Worm (Caenorhabditis elegans) whole organism, L3 larva: ENCODE data around the gene efa-6.

Experiments
- aly-2 ChIP-seq: fragments of 150-350 bp; optimal IDR thresholded peaks from 2 replicates; lab custom pipeline; 2014; ENCODE audit warnings: missing biosample characterization, missing genetic modification characterization
- egl-27 ChIP-seq: sonication (generic microtip); optimal IDR thresholded peaks from 4 replicates; lab custom pipeline; 2017; ENCODE audit warnings: missing biosample characterization, missing genetic modification reagents, missing genetic modification characterization
- jun-1 ChIP-seq: fragments of 150-350 bp; optimal IDR thresholded peaks from 2 replicates; lab custom pipeline; 2014; ENCODE audit warnings: missing biosample characterization, missing genetic modification reagents, missing genetic modification characterization
- nhr-77 ChIP-seq: fragments of 150-350 bp; optimal IDR thresholded peaks from 2 replicates; lab custom pipeline; 2014; ENCODE audit warnings: missing biosample characterization, missing genetic modification characterization
- pha-4 ChIP-seq: fragments of 150-350 bp; optimal IDR thresholded peaks from 2 replicates; lab custom pipeline; 2014; ENCODE audit warnings: missing biosample characterization, missing genetic modification reagents, missing genetic modification characterization
- snpc-4 ChIP-seq: fragments of 150-350 bp; optimal IDR thresholded peaks from 2 replicates; lab custom pipeline; 2014; ENCODE audit warnings: missing biosample characterization, missing genetic modification characterization
- unc-62 ChIP-seq: fragments of 150-350 bp; sonication (generic microtip); optimal IDR thresholded peaks from 4 replicates; lab custom pipeline; 2014; ENCODE audit warnings: missing biosample characterization, missing genetic modification reagents, missing genetic modification characterization

- TF ChIP-seq snpc-4 (tag; lab: Kevin White, UChicago) (no peak), nhr-77 (tag; lab: Kevin White, UChicago) (no peak), jun-1 (tag; lab: Kevin White, UChicago) (no peak), egl-27 (tag; lab: Kevin White, UChicago) (no peak), aly-2 (no peak), pha-4 (tag; lab: Kevin White, UChicago) (no peak), unc-62 (GFP tag; lab: Kevin White, UChicago) (no peak)
Observed at ce11 chrIV:12583181-12583580, 31.3 kb downstream of the efa-6 start.
